Fruit fly (Drosophila melanogaster): ENCODE results near the gene CG42238.

The CG42238 gene

dm6 chr2L:20939632-20940031 is 112.3 kb downstream of the CG42238 start (continued):
- TF ChIP-seq unpg (GFP tag; optimal IDR thresholded peaks at IDR 0.05) (no peak), CG13287 (GFP tag; IDR thresholded peaks at IDR 0.05; ENCODE audit: partially characterized antibody) (no peak), CG9876 (GFP tag; optimal IDR thresholded peaks at IDR 0.05) (no peak), CG10654 (GFP tag; optimal IDR thresholded peaks at IDR 0.05) (peak; percentile 10), ssp (GFP tag; IDR thresholded peaks at IDR 0.05) (peak; percentile 43; the same call in 1 of the 2 replicates), eyg (GFP tag; optimal IDR thresholded peaks at IDR 0.05) (no peak), CG11504 (tag; optimal IDR thresholded peaks at IDR 0.05) (peak; percentile 79), CG32532 (GFP tag; IDR thresholded peaks at IDR 0.05) (no peak), HLH54F (GFP tag; optimal IDR thresholded peaks at IDR 0.05) (no peak), CG3065 (GFP tag; optimal IDR thresholded peaks at IDR 0.05) (no peak), odd (GFP tag; optimal IDR thresholded peaks at IDR 0.05) (no peak), Oaz (GFP tag; IDR thresholded peaks at IDR 0.05) (no peak), CG1529 (GFP tag; optimal IDR thresholded peaks at IDR 0.05) (no peak), HLH3B (GFP tag; IDR thresholded peaks at IDR 0.05) (peak; percentile 59), phol (tag; optimal IDR thresholded peaks at IDR 0.05) (peak; percentile 47), CG15696 (tag; optimal IDR thresholded peaks at IDR 0.05) (peak; percentile 43), Awh (GFP tag; IDR thresholded peaks at IDR 0.05) (no peak), row (GFP tag; IDR thresholded peaks at IDR 0.05) (0 out of 3 replicates have a peak, but pooled peaks have one; percentile 18), CG31441 (GFP tag; IDR thresholded peaks at IDR 0.05) (peak; percentile 44), zfh1 (GFP tag; IDR thresholded peaks at IDR 0.05) (peak; percentile 61; the same call in 2 of the 3 replicates), CG1603 (tag; optimal IDR thresholded peaks at IDR 0.05) (no peak), CG34422 (GFP tag; IDR thresholded peaks at IDR 0.05) (0 out of 3 replicates have a peak, but pooled peaks have one; percentile 17), nerfin-1 (tag; optimal IDR thresholded peaks at IDR 0.05) (peak; percentile 9), CG17361 (GFP tag; IDR thresholded peaks at IDR 0.05) (peak; percentile 58; the same call in 2 of the 3 replicates), CG17568 (GFP tag; optimal IDR thresholded peaks at IDR 0.05) (no peak), zf30C (GFP tag; optimal IDR thresholded peaks at IDR 0.05) (peak; percentile 7), Xrp1 (GFP tag; IDR thresholded peaks at IDR 0.05) (peak; percentile 40), fd96Cb (tag; optimal IDR thresholded peaks at IDR 0.05) (peak; percentile 58), grau (tag; optimal IDR thresholded peaks at IDR 0.05) (no peak), scrt (GFP tag; optimal IDR thresholded peaks at IDR 0.05) (no peak), rib (GFP tag; IDR thresholded peaks at IDR 0.05) (no peak), sisA (GFP tag; IDR thresholded peaks at IDR 0.05) (peak; percentile 25; the same call in 1 of the 2 replicates), CG6254 (GFP tag; optimal IDR thresholded peaks at IDR 0.05) (no peak), CG9817 (tag; optimal IDR thresholded peaks at IDR 0.05) (no peak), CG30431 (GFP tag; optimal IDR thresholded peaks at IDR 0.05) (no peak), prd (optimal IDR thresholded peaks at IDR 0.05) (no peak), prd (GFP tag; IDR thresholded peaks at IDR 0.05) (peak; percentile 56; the same call in 2 of the 3 replicates), pho (GFP tag; optimal IDR thresholded peaks at IDR 0.05) (no peak), CG2678 (tag; optimal IDR thresholded peaks at IDR 0.05) (peak; percentile 42)

dm6 chr2L:20937395-20937794 is 114.6 kb downstream of the CG42238 start:
- TF ChIP-seq MBD-R2 (GFP tag; IDR thresholded peaks at IDR 0.05) (no peak), ind (GFP tag; optimal IDR thresholded peaks at IDR 0.05) (no peak), CG6813 (GFP tag; optimal IDR thresholded peaks at IDR 0.05) (no peak), twi (tag; optimal IDR thresholded peaks at IDR 0.05) (peak; percentile 66)
